Worm (Caenorhabditis elegans): ENCODE data around the gene srj-9.

ce11 chrV:3413010-3413409 is 18.7 kb upstream of the srj-9 start, which contains the start of gene txt-11:
- no peak for TF ChIP-seq fkh-10 (GFP tag; optimal IDR thresholded peaks at IDR 0.05)
- no peak for TF ChIP-seq ama-1 (optimal IDR thresholded peaks at IDR 0.05)
- TF ChIP-seq nhr-11 (tag; optimal IDR thresholded peaks at IDR 0.05): no peak
- TF ChIP-seq ceh-82 (tag; optimal IDR thresholded peaks at IDR 0.05): no peak
- TF ChIP-seq unc-62 (GFP tag; optimal IDR thresholded peaks at IDR 0.05): no peak
- no peak for TF ChIP-seq nhr-77 (tag; optimal IDR thresholded peaks at IDR 0.05)
- peak; percentile 36 for TF ChIP-seq nhr-23 (tag; optimal IDR thresholded peaks at IDR 0.05)
- no peak for TF ChIP-seq tbx-2 (tag; optimal IDR thresholded peaks at IDR 0.05)
- no peak for TF ChIP-seq elt-3 (tag; optimal IDR thresholded peaks at IDR 0.05)
- no peak for TF ChIP-seq ztf-4 (tag; optimal IDR thresholded peaks at IDR 0.05)
- TF ChIP-seq egl-27 (tag; optimal IDR thresholded peaks at IDR 0.05): no peak
- no peak for TF ChIP-seq zag-1 (tag; optimal IDR thresholded peaks at IDR 0.05)
- TF ChIP-seq mml-1 (tag; optimal IDR thresholded peaks at IDR 0.05): no peak

All from whole organism, L3 larva.